Fruit fly (Drosophila melanogaster) whole organism, embryonic: ENCODE results near the gene RpS14a.

ENCODE experiments used
- Aef1 ChIP-seq: fragments of 200-800 bp; sonication (Bioruptor generic); IDR thresholded peaks from 3 replicates; pipeline ENCODE4 v1.3.6; 2022; ENCODE audit warnings: missing biosample characterization, missing genetic modification characterization
- Antp ChIP-seq: fragments of 200-800 bp; sonication (Bioruptor generic); optimal IDR thresholded peaks from 3 replicates; lab custom pipeline; 2016; ENCODE audit warnings: missing biosample characterization, missing genetic modification characterization
- Atf6 ChIP-seq: fragments of 200-800 bp; sonication (Bioruptor generic); IDR thresholded peaks from 2 replicates; pipeline ENCODE4 v1.3.6; 2022; ENCODE audit warnings: missing biosample characterization, missing genetic modification characterization
- Bdp1 ChIP-seq: fragments of 200-800 bp; sonication (Bioruptor generic); optimal IDR thresholded peaks from 3 replicates; lab custom pipeline; 2016; ENCODE audit warnings: missing biosample characterization, missing genetic modification characterization
- CG10267 ChIP-seq: fragments of 200-800 bp; sonication (Bioruptor generic); optimal IDR thresholded peaks from 2 replicates; lab custom pipeline; 2018; ENCODE audit warnings: missing biosample characterization, mild to moderate bottlenecking, missing genetic modification characterization, moderate library complexity
- CG11085 ChIP-seq: fragments of 200-800 bp; sonication (Bioruptor generic); IDR thresholded peaks from 2 replicates; pipeline ENCODE4 v1.3.6; 2022; ENCODE audit warnings: missing biosample characterization, missing genetic modification characterization
- CG12391 ChIP-seq: fragments of 200-800 bp; sonication (Bioruptor generic); optimal IDR thresholded peaks from 3 replicates; lab custom pipeline; 2018; ENCODE audit warnings: missing biosample characterization, mild to moderate bottlenecking, missing genetic modification characterization, moderate library complexity
- CG13296 ChIP-seq: fragments of 200-800 bp; sonication (Bioruptor generic); optimal IDR thresholded peaks from 3 replicates; lab custom pipeline; 2018; ENCODE audit warnings: missing biosample characterization, mild to moderate bottlenecking, missing genetic modification characterization
- CG16779 ChIP-seq: fragments of 200-800 bp; sonication (Bioruptor generic); IDR thresholded peaks from 2 replicates; pipeline ENCODE4 v1.3.6; 2022; ENCODE audit warnings: missing biosample characterization, missing genetic modification characterization
- CG17568 ChIP-seq: fragments of 200-800 bp; sonication (Bioruptor generic); optimal IDR thresholded peaks from 2 replicates; lab custom pipeline; 2018; ENCODE audit warnings: missing biosample characterization, mild to moderate bottlenecking, missing genetic modification characterization, moderate library complexity
- CG17612 ChIP-seq: fragments of 200-800 bp; sonication (Bioruptor generic); IDR thresholded peaks from 2 replicates; pipeline ENCODE4 v1.3.6; 2022; ENCODE audit warnings: missing biosample characterization, missing genetic modification characterization
- CG17829 ChIP-seq: fragments of 200-800 bp; optimal IDR thresholded peaks from 2 replicates; lab custom pipeline; 2019; ENCODE audit warnings: missing biosample characterization, mild to moderate bottlenecking, missing genetic modification characterization, moderate library complexity
- CG18476 ChIP-seq: fragments of 200-800 bp; sonication (Bioruptor generic); optimal IDR thresholded peaks from 2 replicates; lab custom pipeline; 2016; ENCODE audit warnings: missing biosample characterization, mild to moderate bottlenecking, missing genetic modification characterization
- CG3838 ChIP-seq: fragments of 200-800 bp; sonication (Bioruptor generic); optimal IDR thresholded peaks from 3 replicates; lab custom pipeline; 2016; ENCODE audit warnings: missing biosample characterization, missing genetic modification characterization
- CG3995 ChIP-seq: fragments of 200-800 bp; sonication (Bioruptor generic); optimal IDR thresholded peaks from 3 replicates; lab custom pipeline; 2016; ENCODE audit warnings: missing biosample characterization, missing genetic modification characterization
- CG4328 ChIP-seq: fragments of 200-800 bp; sonication (Bioruptor generic); optimal IDR thresholded peaks from 3 replicates; lab custom pipeline; 2017; ENCODE audit warnings: missing biosample characterization, missing genetic modification reagents, missing genetic modification characterization
- CG4360 ChIP-seq: fragments of 200-800 bp; sonication (Bioruptor generic); IDR thresholded peaks from 2 replicates; pipeline ENCODE4 v1.3.6; 2022; ENCODE audit warnings: missing biosample characterization, missing genetic modification characterization
- CG8924 ChIP-seq: fragments of 200-800 bp; optimal IDR thresholded peaks from 3 replicates; lab custom pipeline; 2019; ENCODE audit warnings: missing biosample characterization, mild to moderate bottlenecking, missing genetic modification characterization, moderate library complexity
- D19A ChIP-seq: fragments of 200-800 bp; optimal IDR thresholded peaks from 3 replicates; lab custom pipeline; 2019; ENCODE audit warnings: missing biosample characterization, mild to moderate bottlenecking, missing genetic modification characterization, moderate library complexity
- D19B ChIP-seq: fragments of 200-800 bp; sonication (Bioruptor generic); optimal IDR thresholded peaks from 2 replicates; lab custom pipeline; 2017; ENCODE audit warnings: missing biosample characterization, mild to moderate bottlenecking, missing genetic modification characterization
- Dref ChIP-seq: fragments of 200-800 bp; sonication (Bioruptor generic); IDR thresholded peaks from 2 replicates; pipeline ENCODE4 v1.3.6; 2022; ENCODE audit warnings: missing biosample characterization, missing genetic modification characterization
- Hmr ChIP-seq: fragments of 200-800 bp; sonication (Bioruptor generic); optimal IDR thresholded peaks from 3 replicates; lab custom pipeline; 2017; ENCODE audit warnings: mild to moderate bottlenecking, missing biosample characterization, missing genetic modification reagents, missing genetic modification characterization
- Hr3 ChIP-seq: fragments of 200-800 bp; sonication (Bioruptor generic); optimal IDR thresholded peaks from 3 replicates; lab custom pipeline; 2016; ENCODE audit warnings: missing biosample characterization, missing genetic modification characterization
- MBD-R2 ChIP-seq: fragments of 200-800 bp; sonication (Bioruptor generic); IDR thresholded peaks from 2 replicates; pipeline ENCODE4 v1.3.6; 2022; ENCODE audit warnings: missing biosample characterization, missing genetic modification characterization
- Med ChIP-seq: fragments of 200-800 bp; sonication (Bioruptor generic); peaks from one replicate; lab custom pipeline; 2016; ENCODE audit warnings: missing biosample characterization, missing genetic modification characterization, mild to moderate bottlenecking, inconsistent platforms, moderate library complexity
- Meics ChIP-seq: fragments of 200-800 bp; sonication (Bioruptor generic); optimal IDR thresholded peaks from 2 replicates; lab custom pipeline; 2017; ENCODE audit warnings: missing biosample characterization, mild to moderate bottlenecking, missing genetic modification characterization
- Mes4 ChIP-seq: fragments of 200-800 bp; sonication (Bioruptor generic); optimal IDR thresholded peaks from 2 replicates; lab custom pipeline; 2016; ENCODE audit warnings: missing biosample characterization, missing genetic modification characterization
- NC2α ChIP-seq: fragments of 200-800 bp; sonication (Bioruptor generic); optimal IDR thresholded peaks from 2 replicates; lab custom pipeline; 2016; ENCODE audit warnings: missing biosample characterization, missing genetic modification characterization
- Neu2 ChIP-seq: fragments of 200-800 bp; sonication (Bioruptor generic); optimal IDR thresholded peaks from 3 replicates; lab custom pipeline; 2016; ENCODE audit warnings: missing biosample characterization, missing genetic modification characterization, borderline replicate concordance
- Oli ChIP-seq: fragments of 200-800 bp; sonication (Bioruptor generic); optimal IDR thresholded peaks from 2 replicates; lab custom pipeline; 2018; ENCODE audit warnings: missing biosample characterization, mild to moderate bottlenecking, missing genetic modification characterization, moderate library complexity
- Sox100B ChIP-seq: fragments of 200-800 bp; sonication (Bioruptor generic); optimal IDR thresholded peaks from 3 replicates; lab custom pipeline; 2018; ENCODE audit warnings: missing biosample characterization, mild to moderate bottlenecking, missing genetic modification characterization
- Stat92E ChIP-seq, 3 experiments: fragments of >200 bp in 2 of 3; fragments of 200-800 bp in 1 of 3; sonication (Bioruptor generic) in 1 of 3; optimal IDR thresholded peaks; 2 replicates each; lab custom pipeline; 2017 to 2019; ENCODE audit warnings: missing biosample characterization in 3 of 3, missing genetic modification characterization in 3 of 3, mild to moderate bottlenecking in 1 of 3, moderate library complexity in 1 of 3
- Xbp1 ChIP-seq: fragments of 200-800 bp; sonication (Bioruptor generic); optimal IDR thresholded peaks from 3 replicates; lab custom pipeline; 2016; ENCODE audit warnings: missing biosample characterization, mild to moderate bottlenecking, missing genetic modification characterization
- Xrp1 ChIP-seq: fragments of 200-800 bp; sonication (Bioruptor generic); IDR thresholded peaks from 2 replicates; pipeline ENCODE4 v1.3.6; 2022; ENCODE audit warnings: missing biosample characterization, missing genetic modification characterization
- croc ChIP-seq: fragments of 200-800 bp; sonication (Bioruptor generic); conservative IDR thresholded peaks from 3 replicates; pipeline ENCODE4 v1.3.6; 2022; ENCODE audit warnings: missing biosample characterization, missing genetic modification characterization
- dysf ChIP-seq: fragments of 200-800 bp; sonication (Bioruptor generic); IDR thresholded peaks from 3 replicates; pipeline ENCODE4 v1.3.6; 2022; ENCODE audit warnings: missing biosample characterization, missing genetic modification characterization
- fd3F ChIP-seq: fragments of 200-800 bp; sonication (Bioruptor generic); optimal IDR thresholded peaks from 2 replicates; lab custom pipeline; 2018; ENCODE audit warnings: missing biosample characterization, mild to moderate bottlenecking, missing genetic modification characterization, moderate library complexity
- gt ChIP-seq: fragments of 200-800 bp; sonication (Bioruptor generic); IDR thresholded peaks from 2 replicates; pipeline ENCODE4 v1.3.6; 2022; ENCODE audit warnings: missing biosample characterization, missing genetic modification characterization
- ind ChIP-seq: fragments of 200-800 bp; sonication (Bioruptor generic); optimal IDR thresholded peaks from 3 replicates; lab custom pipeline; 2016; ENCODE audit warnings: missing biosample characterization, missing genetic modification characterization
- jumu ChIP-seq: fragments of 200-800 bp; sonication (Bioruptor generic); optimal IDR thresholded peaks from 3 replicates; lab custom pipeline; 2016; ENCODE audit warnings: missing biosample characterization, missing genetic modification characterization
- kah ChIP-seq: fragments of 200-800 bp; sonication (Bioruptor generic); optimal IDR thresholded peaks from 2 replicates; lab custom pipeline; 2018; ENCODE audit warnings: missing biosample characterization, mild to moderate bottlenecking, missing genetic modification characterization
- lola ChIP-seq, 3 experiments: fragments of >200 bp in 2 of 3; fragments of 200-800 bp in 1 of 3; sonication (Bioruptor generic) in 1 of 3; optimal IDR thresholded peaks; 2 replicates each; lab custom pipeline; 2017 to 2019; ENCODE audit warnings: missing biosample characterization in 3 of 3, missing genetic modification characterization in 3 of 3, mild to moderate bottlenecking in 1 of 3, moderate library complexity in 1 of 3
- pzg ChIP-seq: fragments of 200-800 bp; sonication (Bioruptor generic); optimal IDR thresholded peaks from 3 replicates; lab custom pipeline; 2018; ENCODE audit warnings: missing biosample characterization, mild to moderate bottlenecking, missing genetic modification characterization, moderate library complexity
- ro ChIP-seq: fragments of 200-800 bp; sonication (Bioruptor generic); IDR thresholded peaks from 2 replicates; pipeline ENCODE4 v1.3.6; 2022; ENCODE audit warnings: missing biosample characterization, missing genetic modification characterization
- sens-2 ChIP-seq: fragments of 200-800 bp; sonication (Bioruptor generic); IDR thresholded peaks from 2 replicates; pipeline ENCODE4 v1.3.6; 2022; ENCODE audit warnings: missing biosample characterization, missing genetic modification characterization
- toy ChIP-seq: fragments of 200-800 bp; sonication (Bioruptor generic); IDR thresholded peaks from 2 replicates; pipeline ENCODE4 v1.3.6; 2022; ENCODE audit warnings: missing biosample characterization, missing genetic modification characterization
- unc-4 ChIP-seq: fragments of 200-800 bp; sonication (Bioruptor generic); IDR thresholded peaks from 2 replicates; pipeline ENCODE4 v1.3.6; 2022; ENCODE audit warnings: missing biosample characterization, missing genetic modification characterization; ENCODE audit not compliant: partially characterized antibody
- vvl ChIP-seq: fragments of 200-800 bp; sonication (Bioruptor generic); IDR thresholded peaks from 2 replicates; pipeline ENCODE4 v1.3.6; 2022; ENCODE audit warnings: missing biosample characterization, missing genetic modification characterization
- z ChIP-seq: fragments of 200-800 bp; sonication (Bioruptor generic); IDR thresholded peaks from 3 replicates; pipeline ENCODE4 v1.3.6; 2022; ENCODE audit warnings: missing biosample characterization, missing genetic modification characterization

RpS14a gene

DNA sequence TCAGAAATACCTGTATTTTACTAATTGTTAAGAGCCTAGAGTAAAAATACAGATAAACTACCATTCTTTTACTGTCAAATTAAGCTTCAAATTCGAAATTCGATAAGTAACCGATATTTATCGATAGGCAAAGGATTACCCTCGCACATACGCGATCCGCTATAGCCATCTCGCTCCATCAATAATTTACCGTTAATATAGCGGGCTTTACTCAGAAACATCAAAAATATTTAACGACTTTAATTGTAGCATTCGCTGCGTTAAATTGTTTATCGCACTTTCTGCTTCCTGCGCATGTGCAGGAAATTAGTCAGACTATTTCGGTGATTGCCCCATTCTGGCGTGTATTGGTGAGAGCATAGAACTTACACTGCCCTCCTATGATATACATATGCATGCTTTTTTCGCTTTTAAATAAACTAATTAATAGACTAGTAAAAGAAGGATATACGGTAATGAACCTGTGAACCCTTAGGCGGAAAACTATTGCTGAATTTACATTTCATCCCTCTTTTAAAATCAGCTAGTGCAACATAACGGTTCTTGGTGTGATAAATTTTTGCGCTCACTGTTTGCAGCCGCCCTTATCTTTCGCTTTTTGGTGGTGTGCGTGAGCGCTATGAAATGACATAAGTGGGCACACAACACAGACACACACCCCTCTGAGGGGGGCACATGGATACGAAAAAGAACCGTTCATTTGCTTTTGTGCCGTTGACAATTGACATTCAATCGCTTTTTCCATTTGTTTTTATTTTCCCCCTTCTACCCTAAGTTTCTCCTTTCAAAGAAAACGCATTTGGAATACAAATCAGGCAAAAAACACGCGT, 25.1 kb upstream of the RpS14a start, which contains the start of the genes dpr14 and spidey (continued):
- TF ChIP-seq ind (GFP tag; lab: Kevin White, UChicago) (peak; percentile 90), ro (GFP tag; lab: Robert Waterston, UW) (peak; percentile 42; the same call in 1 of the 2 replicates), dysf (peak; percentile 93), toy (GFP tag; lab: Robert Waterston, UW) (peak; percentile 78), jumu (peak; percentile 81), Sox100B (GFP tag; lab: Kevin White, UChicago) (peak; percentile 86), Hmr (GFP tag; lab: Kevin White, UChicago) (peak; percentile 95), CG4360 (GFP tag; lab: Robert Waterston, UW) (peak; percentile 42), Bdp1 (GFP tag; lab: Kevin White, UChicago) (peak; percentile 62), CG18476 (GFP tag; lab: Kevin White, UChicago) (peak; percentile 85), Med (GFP tag; lab: Kevin White, UChicago) (peak; percentile 98), MBD-R2 (GFP tag; lab: Robert Waterston, UW) (peak; percentile 80; the same call in 1 of the 2 replicates), gt (GFP tag; lab: Robert Waterston, UW) (peak; percentile 49; the same call in 1 of the 2 replicates), D19A (tag; lab: Kevin White, UChicago) (peak; percentile 89), Neu2 (GFP tag; lab: Kevin White, UChicago) (peak; percentile 13), croc (GFP tag; lab: Robert Waterston, UW) (peak; percentile 75), Stat92E (GFP tag; optimal IDR thresholded peaks at IDR 0.05; lab: Kevin White, UChicago) (no peak), CG3838 (peak; percentile 62), CG12391 (tag; lab: Kevin White, UChicago) (peak; percentile 91), Meics (GFP tag; lab: Kevin White, UChicago) (peak; percentile 94), Aef1 (GFP tag; lab: Robert Waterston, UW) (peak; percentile 90), CG16779 (GFP tag; lab: Robert Waterston, UW) (peak; percentile 81), lola (GFP tag; optimal IDR thresholded peaks at IDR 0.05; lab: Kevin White, UChicago) (peak in 1 of 3 experiments; percentile 76), fd3F (GFP tag; lab: Kevin White, UChicago) (peak; percentile 84), CG4328 (peak; percentile 87), D19B (GFP tag; lab: Kevin White, UChicago) (peak; percentile 80), CG17612 (GFP tag; lab: Robert Waterston, UW) (peak; percentile 80), Dref (GFP tag; lab: Robert Waterston, UW) (peak; percentile 58), Antp (GFP tag; lab: Kevin White, UChicago) (peak; percentile 82), CG8924 (tag; lab: Kevin White, UChicago) (peak; percentile 93), Hr3 (peak; percentile 87), CG11085 (GFP tag; lab: Robert Waterston, UW) (peak; percentile 85), pzg (peak; percentile 29), sens-2 (peak; percentile 46; the same call in 1 of the 2 replicates), z (GFP tag; lab: Robert Waterston, UW) (no peak), kah (GFP tag; lab: Kevin White, UChicago) (peak; percentile 69), NC2α (GFP tag; lab: Kevin White, UChicago) (peak; percentile 79), vvl (peak; percentile 93), Oli (peak; percentile 92), Xrp1 (GFP tag; lab: Robert Waterston, UW) (peak; percentile 90), unc-4 (GFP tag; lab: Robert Waterston, UW) (peak; percentile 42), CG17829 (tag; lab: Kevin White, UChicago) (peak; percentile 90), CG17568 (GFP tag; lab: Kevin White, UChicago) (peak; percentile 80), Atf6 (GFP tag; lab: Robert Waterston, UW) (peak; percentile 91), Mes4 (GFP tag; lab: Kevin White, UChicago) (peak; percentile 79), CG10267 (tag; lab: Kevin White, UChicago) (peak; percentile 81), Xbp1 (GFP tag; lab: Kevin White, UChicago) (peak; percentile 90), CG3995 (GFP tag; lab: Kevin White, UChicago) (peak; percentile 55), CG13296 (GFP tag; lab: Kevin White, UChicago) (peak; percentile 92)
